Worm (Caenorhabditis elegans) whole organism, mixed stage, embryonic: Measurements from ENCODE around the gene fbxa-5.

Experiments used
- blmp-1 ChIP-seq: fragments of 150-350 bp; optimal IDR thresholded peaks from 2 replicates; lab custom pipeline; 2014; ENCODE audit warnings: missing biosample characterization, missing genetic modification characterization
- ceh-39 ChIP-seq: fragments of 150-350 bp; optimal IDR thresholded peaks from 2 replicates; lab custom pipeline; 2014; ENCODE audit warnings: missing biosample characterization, missing genetic modification characterization
- ceh-83 ChIP-seq: fragments of 200-800 bp; sonication (Bioruptor generic); optimal IDR thresholded peaks from 2 replicates; lab custom pipeline; 2018; ENCODE audit warnings: mild to moderate bottlenecking, missing genetic modification characterization, missing compliant biosample characterization
- ces-1 ChIP-seq: fragments of 150-350 bp; optimal IDR thresholded peaks from 2 replicates; lab custom pipeline; 2014; ENCODE audit warnings: missing biosample characterization, missing genetic modification reagents, missing genetic modification characterization
- nhr-237 ChIP-seq: fragments of 150-350 bp; optimal IDR thresholded peaks from 2 replicates; lab custom pipeline; 2014; ENCODE audit warnings: missing biosample characterization, missing genetic modification characterization
- nhr-28 ChIP-seq: fragments of 150-350 bp; optimal IDR thresholded peaks from 2 replicates; lab custom pipeline; 2014; ENCODE audit warnings: missing biosample characterization, missing genetic modification characterization
- sem-2 ChIP-seq: fragments of 200-800 bp; sonication (Bioruptor generic); optimal IDR thresholded peaks from 2 replicates; lab custom pipeline; 2018; ENCODE audit warnings: mild to moderate bottlenecking, missing genetic modification characterization, missing compliant biosample characterization
- snpc-4 ChIP-seq: fragments of 150-350 bp; optimal IDR thresholded peaks from 2 replicates; lab custom pipeline; 2014; ENCODE audit warnings: missing biosample characterization, missing genetic modification characterization
- sptf-1 ChIP-seq: sonication (generic microtip); optimal IDR thresholded peaks from 2 replicates; lab custom pipeline; 2017; ENCODE audit warnings: mild to moderate bottlenecking, missing genetic modification characterization, moderate library complexity, missing compliant biosample characterization
- unc-39 ChIP-seq: fragments of 150-350 bp; optimal IDR thresholded peaks from 2 replicates; lab custom pipeline; 2014; ENCODE audit warnings: missing biosample characterization, missing genetic modification characterization

DNA sequence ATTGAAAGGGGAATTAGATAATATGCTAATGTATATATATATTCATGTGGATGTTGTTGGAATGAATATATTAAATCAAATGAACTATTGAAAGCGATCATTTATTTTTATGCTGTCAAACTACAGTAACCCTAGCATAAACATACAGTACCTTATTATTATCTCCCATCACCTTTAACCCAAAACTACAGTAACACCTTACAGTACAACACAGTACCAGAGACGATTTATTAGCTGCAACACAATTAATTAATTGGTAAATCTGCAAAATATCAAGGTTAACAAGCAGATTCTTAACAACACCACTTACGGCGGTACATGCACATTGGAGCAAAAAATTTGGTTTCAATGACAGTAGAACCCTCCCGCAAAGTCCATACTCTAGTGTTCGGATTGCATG lies 15.2 kb upstream of the fbxa-5 start, which contains the start of gene Y82E9BL.1:
- TF ChIP-seq ceh-39 (tag; lab: Kevin White, UChicago) (no peak), blmp-1 (no peak), sptf-1 (no peak), nhr-28 (tag; lab: Kevin White, UChicago) (no peak), ces-1 (no peak), snpc-4 (no peak), unc-39 (tag; lab: Kevin White, UChicago) (no peak), nhr-237 (tag; lab: Kevin White, UChicago) (no peak), ceh-83 (no peak), sem-2 (GFP tag; lab: Kevin White, UChicago) (no peak)
